Worm (Caenorhabditis elegans): ENCODE results near the gene T13A10.2.

DNA sequence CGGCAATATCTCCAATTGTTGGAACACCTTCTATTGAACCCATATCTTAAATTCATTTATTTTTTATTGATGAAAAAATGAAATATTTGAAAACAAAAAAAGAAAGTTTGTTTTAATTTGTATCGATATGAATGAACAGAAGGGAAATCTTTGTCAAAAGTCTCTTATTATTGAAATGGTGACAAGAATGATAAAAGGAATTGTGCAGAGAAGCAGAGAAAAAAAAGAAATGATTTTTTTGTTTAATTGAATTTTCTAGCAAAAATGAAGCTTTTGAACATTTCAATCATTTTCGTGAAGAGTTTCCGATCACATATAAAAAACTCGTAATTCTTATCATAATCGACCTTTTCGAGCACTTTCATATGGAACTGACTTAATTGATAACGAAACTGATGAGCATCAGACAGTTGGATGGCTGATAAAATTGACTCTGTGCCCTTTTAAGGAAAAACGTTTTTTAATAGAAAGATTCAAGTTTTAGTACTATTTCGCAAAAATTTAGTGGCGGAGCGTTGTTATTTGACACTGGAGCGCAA is 22.6 kb downstream of the T13A10.2 start, which contains the start of the genes aat-4 and T13A10.1:
- TF ChIP-seq hmg-4 (GFP tag; optimal IDR thresholded peaks at IDR 0.05) = no peak
- TF ChIP-seq pes-1 (GFP tag; IDR thresholded peaks at IDR 0.05) = no peak
- no peak for TF ChIP-seq ceh-36 (tag; optimal IDR thresholded peaks at IDR 0.05)
- no peak for TF ChIP-seq ama-1 (optimal IDR thresholded peaks at IDR 0.05)
- TF ChIP-seq flt-1 (GFP tag; IDR thresholded peaks at IDR 0.05) = no peak
- no peak for TF ChIP-seq sea-1 (GFP tag; conservative IDR thresholded peaks at IDR 0.05)
- no peak for TF ChIP-seq tbx-37 (GFP tag; conservative IDR thresholded peaks at IDR 0.05)
- no peak for TF ChIP-seq tbx-11 (GFP tag; IDR thresholded peaks at IDR 0.05)
- no peak for TF ChIP-seq scrt-1 (GFP tag; IDR thresholded peaks at IDR 0.05)
- TF ChIP-seq F13C5.2 (tag; optimal IDR thresholded peaks at IDR 0.05) = no peak

Data from whole organism, early embryonic.